Fruit fly (Drosophila melanogaster) whole organism, embryonic: ENCODE data around the gene CG43322.

ENCODE experiments used
- Atf-2 ChIP-seq: fragments of 200-800 bp; sonication (Bioruptor generic); optimal IDR thresholded peaks from 2 replicates; lab custom pipeline; 2016; ENCODE audit warnings: missing biosample characterization, missing genetic modification characterization
- CG10462 ChIP-seq: fragments of 200-800 bp; sonication (Bioruptor generic); optimal IDR thresholded peaks from 2 replicates; lab custom pipeline; 2016; ENCODE audit warnings: missing biosample characterization, missing genetic modification characterization
- CG11085 ChIP-seq: fragments of 200-800 bp; sonication (Bioruptor generic); IDR thresholded peaks from 2 replicates; pipeline ENCODE4 v1.3.6; 2022; ENCODE audit warnings: missing biosample characterization, missing genetic modification characterization
- CG11456 ChIP-seq: fragments of 200-800 bp; sonication (Bioruptor generic); IDR thresholded peaks from 3 replicates; pipeline ENCODE4 v1.3.6; 2022; ENCODE audit warnings: missing biosample characterization, missing genetic modification characterization
- CG13624 ChIP-seq: fragments of 200-800 bp; sonication (Bioruptor generic); optimal IDR thresholded peaks from 2 replicates; lab custom pipeline; 2016; ENCODE audit warnings: missing biosample characterization, missing genetic modification characterization
- CG14050 ChIP-seq: fragments of 200-800 bp; sonication (Bioruptor generic); IDR thresholded peaks from 3 replicates; pipeline ENCODE4 v1.3.6; 2022; ENCODE audit warnings: missing biosample characterization, missing genetic modification characterization
- CG14965 ChIP-seq: fragments of 200-800 bp; sonication (Bioruptor generic); optimal IDR thresholded peaks from 2 replicates; lab custom pipeline; 2016; ENCODE audit warnings: missing biosample characterization, missing genetic modification characterization, borderline replicate concordance
- CG15011 ChIP-seq: fragments of 200-800 bp; sonication (Bioruptor generic); optimal IDR thresholded peaks from 3 replicates; lab custom pipeline; 2018; ENCODE audit warnings: missing biosample characterization, mild to moderate bottlenecking, missing genetic modification characterization
- CG17385 ChIP-seq: fragments of 200-800 bp; sonication (Bioruptor generic); optimal IDR thresholded peaks from 3 replicates; lab custom pipeline; 2018; ENCODE audit warnings: missing biosample characterization, mild to moderate bottlenecking, missing genetic modification characterization
- CG1792 ChIP-seq: fragments of 200-800 bp; sonication (Bioruptor generic); optimal IDR thresholded peaks from 2 replicates; lab custom pipeline; 2016; ENCODE audit warnings: missing biosample characterization, missing genetic modification characterization
- CG2712 ChIP-seq: fragments of 200-800 bp; optimal IDR thresholded peaks from 3 replicates; lab custom pipeline; 2019; ENCODE audit warnings: missing biosample characterization, mild to moderate bottlenecking, missing genetic modification characterization, moderate library complexity
- CG31365 ChIP-seq: fragments of 200-800 bp; sonication (Bioruptor generic); optimal IDR thresholded peaks from 2 replicates; lab custom pipeline; 2018; ENCODE audit warnings: missing biosample characterization, mild to moderate bottlenecking, missing genetic modification characterization
- CG32532 ChIP-seq: fragments of 200-800 bp; sonication (Bioruptor generic); IDR thresholded peaks from 2 replicates; pipeline ENCODE4 v1.3.6; 2022; ENCODE audit warnings: missing biosample characterization, missing genetic modification characterization
- CG3995 ChIP-seq: fragments of 200-800 bp; sonication (Bioruptor generic); optimal IDR thresholded peaks from 3 replicates; lab custom pipeline; 2016; ENCODE audit warnings: missing biosample characterization, missing genetic modification characterization
- CG4707 ChIP-seq: fragments of 200-800 bp; sonication (Bioruptor generic); optimal IDR thresholded peaks from 2 replicates; lab custom pipeline; 2018; ENCODE audit warnings: missing biosample characterization, mild to moderate bottlenecking, missing genetic modification characterization, moderate library complexity
- CG4854 ChIP-seq: fragments of 200-800 bp; sonication (Bioruptor generic); optimal IDR thresholded peaks from 2 replicates; lab custom pipeline; 2016; ENCODE audit warnings: missing biosample characterization, missing genetic modification characterization, inconsistent platforms
- CG6813 ChIP-seq: fragments of 200-800 bp; sonication (Bioruptor generic); optimal IDR thresholded peaks from 2 replicates; lab custom pipeline; 2017; ENCODE audit warnings: missing biosample characterization, missing genetic modification characterization, mild to moderate bottlenecking, moderate library complexity, missing genetic modification reagents
- CG8089 ChIP-seq: fragments of 200-800 bp; sonication (Bioruptor generic); optimal IDR thresholded peaks from 3 replicates; lab custom pipeline; 2016; ENCODE audit warnings: missing biosample characterization, missing genetic modification characterization
- CG8290 ChIP-seq, 3 experiments: fragments of 200-800 bp; sonication (Bioruptor generic); optimal IDR thresholded peaks; 2 replicates each; lab custom pipeline; 2016 to 2019; ENCODE audit warnings: missing biosample characterization in 3 of 3, missing genetic modification characterization in 3 of 3, mild to moderate bottlenecking in 2 of 3, moderate library complexity in 1 of 3
- Dad ChIP-seq: fragments of 200-800 bp; sonication (Bioruptor generic); optimal IDR thresholded peaks from 3 replicates; lab custom pipeline; 2016; ENCODE audit warnings: missing biosample characterization, missing genetic modification characterization
- Dip3 ChIP-seq: fragments of 200-800 bp; sonication (Bioruptor generic); optimal IDR thresholded peaks from 3 replicates; lab custom pipeline; 2016; ENCODE audit warnings: missing biosample characterization, missing genetic modification characterization
- H2.0 ChIP-seq: fragments of 200-800 bp; sonication (Bioruptor generic); IDR thresholded peaks from 2 replicates; pipeline ENCODE4 v1.3.6; 2022; ENCODE audit warnings: missing biosample characterization, missing genetic modification characterization
- Hmr ChIP-seq: fragments of 200-800 bp; sonication (Bioruptor generic); optimal IDR thresholded peaks from 3 replicates; lab custom pipeline; 2017; ENCODE audit warnings: mild to moderate bottlenecking, missing biosample characterization, missing genetic modification reagents, missing genetic modification characterization
- Hmx ChIP-seq: fragments of 200-800 bp; sonication (Bioruptor generic); optimal IDR thresholded peaks from 2 replicates; lab custom pipeline; 2016; ENCODE audit warnings: missing biosample characterization, missing genetic modification characterization
- Hr51 ChIP-seq, 2 experiments: fragments of 200-800 bp; sonication (Bioruptor generic); optimal IDR thresholded peaks; 2 replicates in 1 of 2; 3 replicates in 1 of 2; lab custom pipeline; 2016 to 2018; ENCODE audit warnings: missing biosample characterization in 2 of 2, missing genetic modification characterization in 2 of 2, mild to moderate bottlenecking in 1 of 2, moderate library complexity in 1 of 2
- Hsf ChIP-seq: fragments of 200-800 bp; sonication (Bioruptor generic); optimal IDR thresholded peaks from 3 replicates; lab custom pipeline; 2016; ENCODE audit warnings: missing biosample characterization, missing genetic modification characterization
- Lpt ChIP-seq: fragments of >200 bp; optimal IDR thresholded peaks from 2 replicates; lab custom pipeline; 2018; ENCODE audit warnings: missing biosample characterization, missing genetic modification characterization
- Med ChIP-seq: fragments of 200-800 bp; sonication (Bioruptor generic); peaks from one replicate; lab custom pipeline; 2016; ENCODE audit warnings: missing biosample characterization, missing genetic modification characterization, mild to moderate bottlenecking, inconsistent platforms, moderate library complexity
- Mes4 ChIP-seq: fragments of 200-800 bp; sonication (Bioruptor generic); optimal IDR thresholded peaks from 2 replicates; lab custom pipeline; 2016; ENCODE audit warnings: missing biosample characterization, missing genetic modification characterization
- Six4 ChIP-seq: fragments of 200-800 bp; sonication (Bioruptor generic); optimal IDR thresholded peaks from 2 replicates; lab custom pipeline; 2016; ENCODE audit warnings: missing biosample characterization, missing genetic modification characterization
- Stat92E ChIP-seq, 3 experiments: fragments of >200 bp in 2 of 3; fragments of 200-800 bp in 1 of 3; sonication (Bioruptor generic) in 1 of 3; optimal IDR thresholded peaks; 2 replicates each; lab custom pipeline; 2017 to 2019; ENCODE audit warnings: missing biosample characterization in 3 of 3, missing genetic modification characterization in 3 of 3, mild to moderate bottlenecking in 1 of 3, moderate library complexity in 1 of 3
- ara ChIP-seq: fragments of 200-800 bp; sonication (Bioruptor generic); IDR thresholded peaks from 2 replicates; pipeline ENCODE4 v1.3.6; 2022; ENCODE audit warnings: missing biosample characterization, missing genetic modification characterization
- bowl ChIP-seq: fragments of 200-800 bp; sonication (Bioruptor generic); IDR thresholded peaks from 2 replicates; pipeline ENCODE4 v1.3.6; 2022; ENCODE audit warnings: missing biosample characterization, missing genetic modification characterization
- fu2 ChIP-seq: fragments of 200-800 bp; sonication (Bioruptor generic); optimal IDR thresholded peaks from 2 replicates; lab custom pipeline; 2016; ENCODE audit warnings: missing biosample characterization, missing genetic modification characterization
- insv ChIP-seq, 2 experiments: fragments of 200-800 bp; sonication (Bioruptor generic); optimal IDR thresholded peaks; 3 replicates each; lab custom pipeline; 2016 to 2018; ENCODE audit warnings: missing biosample characterization in 2 of 2, missing genetic modification characterization in 2 of 2
- jigr1 ChIP-seq: fragments of 200-800 bp; sonication (Bioruptor generic); IDR thresholded peaks from 3 replicates; pipeline ENCODE4 v1.3.6; 2022; ENCODE audit warnings: missing biosample characterization, missing genetic modification characterization
- ken ChIP-seq: fragments of 200-800 bp; sonication (Bioruptor generic); IDR thresholded peaks from 3 replicates; pipeline ENCODE4 v1.3.6; 2022; ENCODE audit warnings: missing biosample characterization, missing genetic modification characterization
- knrl ChIP-seq: fragments of 200-800 bp; sonication (Bioruptor generic); IDR thresholded peaks from 3 replicates; pipeline ENCODE4 v1.3.6; 2022; ENCODE audit warnings: missing biosample characterization, missing genetic modification characterization; ENCODE audit not compliant: partially characterized antibody
- nau ChIP-seq: fragments of 200-800 bp; sonication (Bioruptor generic); optimal IDR thresholded peaks from 3 replicates; lab custom pipeline; 2017; ENCODE audit warnings: missing biosample characterization, mild to moderate bottlenecking, missing genetic modification characterization, missing genetic modification reagents
- onecut ChIP-seq: fragments of 200-800 bp; sonication (Bioruptor generic); IDR thresholded peaks from 2 replicates; pipeline ENCODE4 v1.3.6; 2022; ENCODE audit warnings: missing biosample characterization, missing genetic modification characterization
- peb ChIP-seq: fragments of 200-800 bp; sonication (Bioruptor generic); IDR thresholded peaks from 2 replicates; pipeline ENCODE4 v1.3.6; 2022; ENCODE audit warnings: missing biosample characterization, missing genetic modification characterization
- sc ChIP-seq, 3 experiments: fragments of >200 bp in 2 of 3; fragments of 200-800 bp in 1 of 3; sonication (Bioruptor generic) in 1 of 3; optimal IDR thresholded peaks; 2 replicates in 2 of 3; 3 replicates in 1 of 3; lab custom pipeline; 2017; ENCODE audit warnings: mild to moderate bottlenecking in 1 of 3, missing biosample characterization in 1 of 3, missing genetic modification characterization in 1 of 3, missing genetic modification reagents in 1 of 3
- seq ChIP-seq: fragments of 200-800 bp; sonication (Bioruptor generic); IDR thresholded peaks from 2 replicates; pipeline ENCODE4 v1.3.6; 2022; ENCODE audit warnings: missing biosample characterization, missing genetic modification characterization
- sisA ChIP-seq: fragments of 200-800 bp; sonication (Bioruptor generic); IDR thresholded peaks from 2 replicates; pipeline ENCODE4 v1.3.6; 2022; ENCODE audit warnings: missing biosample characterization, missing genetic modification characterization
- stwl ChIP-seq: fragments of 200-800 bp; sonication (Bioruptor generic); optimal IDR thresholded peaks from 3 replicates; lab custom pipeline; 2018; ENCODE audit warnings: missing biosample characterization, mild to moderate bottlenecking, missing genetic modification characterization, moderate library complexity
- unc-4 ChIP-seq: fragments of 200-800 bp; sonication (Bioruptor generic); IDR thresholded peaks from 2 replicates; pipeline ENCODE4 v1.3.6; 2022; ENCODE audit warnings: missing biosample characterization, missing genetic modification characterization; ENCODE audit not compliant: partially characterized antibody
- wor ChIP-seq: fragments of 200-800 bp; sonication (Bioruptor generic); IDR thresholded peaks from 2 replicates; pipeline ENCODE4 v1.3.6; 2022; ENCODE audit warnings: missing biosample characterization, missing genetic modification characterization
- zfh1 ChIP-seq: fragments of 200-800 bp; sonication (Bioruptor generic); IDR thresholded peaks from 3 replicates; pipeline ENCODE4 v1.3.6; 2022; ENCODE audit warnings: missing biosample characterization, missing genetic modification characterization

Gene CG43322

dm6 chr2L:6970813-6971212, 42.4 kb upstream of the CG43322 start:
- peak; percentile 40 for TF ChIP-seq Med (GFP tag; lab: Kevin White, UChicago)
- 0 out of 3 replicates have a peak, but pooled peaks have one; percentile 10 for TF ChIP-seq jigr1 (GFP tag; lab: Robert Waterston, UW)
- TF ChIP-seq CG2712 (tag; lab: Kevin White, UChicago), result no peak

- TF ChIP-seq CG8290 (GFP tag; optimal IDR thresholded peaks at IDR 0.05; lab: Kevin White, UChicago) (no peak), CG8290 (tag; optimal IDR thresholded peaks at IDR 0.05; lab: Kevin White, UChicago) (no peak), stwl (tag; lab: Kevin White, UChicago) (peak; percentile 93), Hmx (GFP tag; lab: Kevin White, UChicago) (no peak), ken (GFP tag; lab: Robert Waterston, UW) (no peak), seq (GFP tag; lab: Robert Waterston, UW) (no peak), Hmr (GFP tag; lab: Kevin White, UChicago) (peak; percentile 82), zfh1 (GFP tag; lab: Robert Waterston, UW) (0 out of 3 replicates have a peak, but pooled peaks have one; percentile 7), peb (GFP tag; lab: Robert Waterston, UW) (no peak), sc (optimal IDR thresholded peaks at IDR 0.05; lab: Kevin White, UChicago) (no peak), sc (GFP tag; optimal IDR thresholded peaks at IDR 0.05; lab: Kevin White, UChicago) (no peak), insv (GFP tag; optimal IDR thresholded peaks at IDR 0.05; lab: Kevin White, UChicago) (peak in 1 of 2 experiments; percentile 43), Mes4 (GFP tag; lab: Kevin White, UChicago) (no peak), bowl (GFP tag; lab: Robert Waterston, UW) (no peak), CG14050 (no peak), CG10462 (GFP tag; lab: Kevin White, UChicago) (no peak), CG14965 (GFP tag; lab: Kevin White, UChicago) (no peak), CG8089 (no peak), Six4 (GFP tag; lab: Kevin White, UChicago) (no peak), ara (GFP tag; lab: Robert Waterston, UW) (no peak), CG3995 (peak; percentile 66), CG6813 (GFP tag; lab: Kevin White, UChicago) (no peak), Lpt (GFP tag; lab: Kevin White, UChicago) (no peak), nau (GFP tag; lab: Kevin White, UChicago) (no peak), wor (GFP tag; lab: Robert Waterston, UW) (no peak), CG13624 (GFP tag; lab: Kevin White, UChicago) (no peak), CG4707 (GFP tag; lab: Kevin White, UChicago) (no peak), CG15011 (no peak), Dip3 (GFP tag; lab: Kevin White, UChicago) (no peak), H2.0 (GFP tag; lab: Robert Waterston, UW) (no peak), sisA (no peak), knrl (GFP tag; lab: Robert Waterston, UW) (peak; percentile 52; the same call in 1 of the 3 replicates), CG31365 (no peak), Hsf (GFP tag; lab: Kevin White, UChicago) (no peak), CG11085 (GFP tag; lab: Robert Waterston, UW) (0 out of 2 replicates have a peak, but pooled peaks have one; percentile 13), CG17385 (GFP tag; lab: Kevin White, UChicago) (no peak), Hr51 (GFP tag; optimal IDR thresholded peaks at IDR 0.05; lab: Kevin White, UChicago) (no peak), onecut (GFP tag; lab: Robert Waterston, UW) (no peak), CG1792 (GFP tag; lab: Kevin White, UChicago) (no peak), Stat92E (GFP tag; optimal IDR thresholded peaks at IDR 0.05; lab: Kevin White, UChicago) (peak in 1 of 3 experiments; percentile 5), CG32532 (no peak), Atf-2 (GFP tag; lab: Kevin White, UChicago) (no peak), Dad (GFP tag; lab: Kevin White, UChicago) (no peak), CG11456 (GFP tag; lab: Robert Waterston, UW) (0 out of 3 replicates have a peak, but pooled peaks have one; percentile 41), unc-4 (GFP tag; lab: Robert Waterston, UW) (peak; percentile 44; the same call in 1 of the 2 replicates), CG4854 (GFP tag; lab: Kevin White, UChicago) (no peak), fu2 (GFP tag; lab: Kevin White, UChicago) (no peak)
Measured at dm6 chr2L:6971597-6972036, 41.6 kb upstream of the CG43322 start, which contains the start of gene snRNP-U1-70K. TSS of gene snRNP-U1-70K (minus strand) at chr2L:6971737.
